Worm (Caenorhabditis elegans) whole organism, young adult: ENCODE measurements around the gene rga-1.

Source experiments
- B0336.3 ChIP-seq: fragments of 200-800 bp; sonication (Bioruptor generic); IDR thresholded peaks from 2 replicates; pipeline ENCODE4 v1.3.6; 2022; ENCODE audit warnings: missing genetic modification characterization, missing compliant biosample characterization
- C06A6.2 ChIP-seq: fragments of 200-800 bp; sonication (Bioruptor generic); conservative IDR thresholded peaks from 2 replicates; pipeline ENCODE4 v1.3.6; 2022; ENCODE audit warnings: missing genetic modification characterization, missing compliant biosample characterization
- D2030.7 ChIP-seq: fragments of 200-800 bp; sonication (Bioruptor generic); IDR thresholded peaks from 2 replicates; pipeline ENCODE4 v1.3.6; 2022; ENCODE audit warnings: missing genetic modification reagents, missing genetic modification characterization, missing compliant biosample characterization
- F23B12.7 ChIP-seq: sonication (generic microtip); optimal IDR thresholded peaks from 2 replicates; lab custom pipeline; 2017; ENCODE audit warnings: missing genetic modification characterization, mild to moderate bottlenecking, missing compliant biosample characterization, antibody characterized with exemption, moderate library complexity; ENCODE audit not compliant: insufficient read depth
- F33H1.4 ChIP-seq: fragments of 200-800 bp; sonication (Bioruptor generic); IDR thresholded peaks from 2 replicates; pipeline ENCODE4 v1.3.6; 2022; ENCODE audit warnings: missing genetic modification reagents, missing genetic modification characterization, missing compliant biosample characterization
- F57A8.1 ChIP-seq: fragments of 200-800 bp; sonication (Bioruptor generic); optimal IDR thresholded peaks from 2 replicates; lab custom pipeline; 2018; ENCODE audit warnings: mild to moderate bottlenecking, missing genetic modification characterization, moderate library complexity, missing compliant biosample characterization
- F57C9.4 ChIP-seq: sonication (generic microtip); optimal IDR thresholded peaks from 2 replicates; lab custom pipeline; 2017; ENCODE audit warnings: mild to moderate bottlenecking, missing genetic modification characterization, missing compliant biosample characterization
- T26A5.8 ChIP-seq: sonication (generic microtip); optimal IDR thresholded peaks from 2 replicates; lab custom pipeline; 2016; ENCODE audit warnings: missing genetic modification characterization, missing compliant biosample characterization
- Y53F4B.3 ChIP-seq: fragments of 200-800 bp; sonication (Bioruptor generic); IDR thresholded peaks from 2 replicates; pipeline ENCODE4 v1.3.6; 2022; ENCODE audit warnings: missing genetic modification reagents, missing genetic modification characterization, missing compliant biosample characterization
- ama-1 ChIP-seq, 3 experiments: fragments of 150-350 bp in 1 of 3; sonication (generic microtip) in 2 of 3; optimal IDR thresholded peaks; 2 replicates each; lab custom pipeline; 2014 to 2018; ENCODE audit warnings: missing biosample characterization in 2 of 3, missing genetic modification characterization in 2 of 3, missing genetic modification reagents in 2 of 3
- athp-1 ChIP-seq: sonication (generic microtip); optimal IDR thresholded peaks from 2 replicates; lab custom pipeline; 2017; ENCODE audit warnings: mild to moderate bottlenecking, missing genetic modification characterization, missing compliant biosample characterization
- attf-5 ChIP-seq: fragments of 200-800 bp; sonication (Bioruptor generic); optimal IDR thresholded peaks from 2 replicates; lab custom pipeline; 2018; ENCODE audit warnings: mild to moderate bottlenecking, missing genetic modification characterization, missing compliant biosample characterization
- attf-6 ChIP-seq: fragments of 200-800 bp; sonication (Bioruptor generic); IDR thresholded peaks from 2 replicates; pipeline ENCODE4 v1.3.6; 2022; ENCODE audit warnings: missing genetic modification reagents, missing genetic modification characterization, missing compliant biosample characterization
- bed-1 ChIP-seq: fragments of 200-800 bp; sonication (Bioruptor generic); IDR thresholded peaks from 2 replicates; pipeline ENCODE4 v1.3.6; 2022; ENCODE audit warnings: missing genetic modification reagents, missing genetic modification characterization, missing compliant biosample characterization
- bed-2 ChIP-seq: fragments of 200-800 bp; sonication (Bioruptor generic); IDR thresholded peaks from 2 replicates; pipeline ENCODE4 v1.3.6; 2022; ENCODE audit warnings: missing genetic modification reagents, missing genetic modification characterization, missing compliant biosample characterization
- ccch-3 ChIP-seq: fragments of 200-800 bp; sonication (Bioruptor generic); optimal IDR thresholded peaks from 2 replicates; lab custom pipeline; 2018; ENCODE audit warnings: mild to moderate bottlenecking, missing genetic modification characterization, missing compliant biosample characterization
- ceh-27 ChIP-seq: fragments of 200-800 bp; sonication (Bioruptor generic); optimal IDR thresholded peaks from 2 replicates; lab custom pipeline; 2018; ENCODE audit warnings: mild to moderate bottlenecking, missing genetic modification characterization, moderate library complexity, missing compliant biosample characterization
- ceh-40 ChIP-seq: fragments of 200-800 bp; sonication (Bioruptor generic); IDR thresholded peaks from 2 replicates; pipeline ENCODE4 v1.3.6; 2022; ENCODE audit warnings: missing genetic modification characterization, missing compliant biosample characterization
- ceh-91 ChIP-seq: fragments of 200-800 bp; sonication (Bioruptor generic); IDR thresholded peaks from 2 replicates; pipeline ENCODE4 v1.3.6; 2022; ENCODE audit warnings: missing genetic modification reagents, missing genetic modification characterization, missing compliant biosample characterization
- dpl-1 ChIP-seq: fragments of 150-350 bp; optimal IDR thresholded peaks from 2 replicates; lab custom pipeline; 2014; ENCODE audit warnings: missing biosample characterization, missing genetic modification reagents, missing genetic modification characterization
- efl-1 ChIP-seq: fragments of 150-350 bp; optimal IDR thresholded peaks from 2 replicates; lab custom pipeline; 2014; ENCODE audit warnings: missing biosample characterization, missing genetic modification reagents, missing genetic modification characterization
- ets-4 ChIP-seq: fragments of 200-800 bp; sonication (Bioruptor generic); optimal IDR thresholded peaks from 2 replicates; lab custom pipeline; 2018; ENCODE audit warnings: mild to moderate bottlenecking, missing genetic modification characterization, missing compliant biosample characterization
- him-1 ChIP-seq: sonication (generic microtip); optimal IDR thresholded peaks from 2 replicates; lab custom pipeline; 2016; ENCODE audit warnings: missing genotype, missing genetic modification reagents, missing genetic modification characterization, missing compliant biosample characterization
- hrde-1 ChIP-seq: sonication (generic microtip); optimal IDR thresholded peaks from 2 replicates; lab custom pipeline; 2016; ENCODE audit warnings: missing genetic modification characterization, mild to moderate bottlenecking, missing compliant biosample characterization, moderate library complexity, missing genotype, missing genetic modification reagents, borderline replicate concordance
- hsf-1 ChIP-seq: fragments of 200-800 bp; sonication (Bioruptor generic); IDR thresholded peaks from 2 replicates; pipeline ENCODE4 v1.3.6; 2022; ENCODE audit warnings: missing genetic modification reagents, missing genetic modification characterization, missing compliant biosample characterization
- lin-35 ChIP-seq, 3 experiments: fragments of 150-350 bp in 2 of 3; sonication (generic microtip) in 1 of 3; optimal IDR thresholded peaks; 2 replicates each; lab custom pipeline; 2014 to 2018; ENCODE audit warnings: missing biosample characterization in 3 of 3, missing genetic modification characterization in 3 of 3, missing genetic modification reagents in 3 of 3
- lin-54 ChIP-seq: fragments of 200-800 bp; sonication (Bioruptor generic); optimal IDR thresholded peaks from 2 replicates; lab custom pipeline; 2018; ENCODE audit warnings: mild to moderate bottlenecking, missing genetic modification characterization, missing compliant biosample characterization
- lsy-27 ChIP-seq: sonication (generic microtip); optimal IDR thresholded peaks from 2 replicates; lab custom pipeline; 2017; ENCODE audit warnings: missing genetic modification characterization, mild to moderate bottlenecking, missing compliant biosample characterization, antibody characterized with exemption, missing genotype, borderline replicate concordance; ENCODE audit not compliant: insufficient read depth
- madf-6 ChIP-seq: fragments of 200-800 bp; sonication (Bioruptor generic); IDR thresholded peaks from 2 replicates; pipeline ENCODE4 v1.3.6; 2022; ENCODE audit warnings: missing genetic modification reagents, missing genetic modification characterization, missing compliant biosample characterization
- madf-8 ChIP-seq: fragments of 200-800 bp; sonication (Bioruptor generic); conservative IDR thresholded peaks from 2 replicates; pipeline ENCODE4 v1.3.6; 2022; ENCODE audit warnings: missing genetic modification reagents, missing genetic modification characterization, missing compliant biosample characterization
- mel-28 ChIP-seq: sonication (generic microtip); optimal IDR thresholded peaks from 2 replicates; lab custom pipeline; 2016; ENCODE audit warnings: borderline replicate concordance, mild to moderate bottlenecking, missing genetic modification characterization, missing compliant biosample characterization
- mes-4 ChIP-seq: sonication (generic microtip); optimal IDR thresholded peaks from 2 replicates; lab custom pipeline; 2016; ENCODE audit warnings: missing genotype, missing genetic modification characterization, missing compliant biosample characterization
- mxl-1 ChIP-seq: sonication (generic microtip); optimal IDR thresholded peaks from 2 replicates; lab custom pipeline; 2016; ENCODE audit warnings: missing genetic modification characterization, missing compliant biosample characterization
- nfya-1 ChIP-seq: sonication (generic microtip); optimal IDR thresholded peaks from 2 replicates; lab custom pipeline; 2017; ENCODE audit warnings: antibody characterized with exemption, missing compliant biosample characterization, missing genetic modification characterization, borderline replicate concordance; ENCODE audit not compliant: insufficient read depth
- nfyb-1 ChIP-seq: fragments of 200-800 bp; sonication (Bioruptor generic); IDR thresholded peaks from 2 replicates; pipeline ENCODE4 v1.3.6; 2022; ENCODE audit warnings: missing genetic modification reagents, missing genetic modification characterization, missing compliant biosample characterization
- nhr-80 ChIP-seq: sonication (generic microtip); optimal IDR thresholded peaks from 2 replicates; lab custom pipeline; 2016; ENCODE audit warnings: missing genetic modification characterization, missing compliant biosample characterization
- nhr-90 ChIP-seq: sonication (generic microtip); optimal IDR thresholded peaks from 2 replicates; lab custom pipeline; 2016; ENCODE audit warnings: missing genotype, mild to moderate bottlenecking, missing genetic modification characterization, missing compliant biosample characterization
- pha-4 ChIP-seq: fragments of 150-350 bp; sonication (generic microtip); optimal IDR thresholded peaks from 2 replicates; lab custom pipeline; 2014; ENCODE audit warnings: missing biosample characterization, missing genetic modification reagents, missing genetic modification characterization
- rpc-1 ChIP-seq, 2 experiments: fragments of 150-350 bp in 1 of 2; sonication (generic microtip) in 1 of 2; optimal IDR thresholded peaks; 2 replicates each; lab custom pipeline; 2014 to 2018; ENCODE audit warnings: missing biosample characterization in 1 of 2, missing genetic modification characterization in 1 of 2, missing genetic modification reagents in 1 of 2, missing genotype in 1 of 2
- sdz-38 ChIP-seq: sonication (generic microtip); optimal IDR thresholded peaks from 2 replicates; lab custom pipeline; 2016; ENCODE audit warnings: missing genotype, missing genetic modification characterization, missing compliant biosample characterization
- sptf-2 ChIP-seq: fragments of 200-800 bp; sonication (Bioruptor generic); optimal IDR thresholded peaks from 2 replicates; lab custom pipeline; 2018; ENCODE audit warnings: mild to moderate bottlenecking, missing genetic modification characterization, missing compliant biosample characterization
- tbx-9 ChIP-seq: sonication (generic microtip); optimal IDR thresholded peaks from 2 replicates; lab custom pipeline; 2016; ENCODE audit warnings: borderline replicate concordance, missing genetic modification characterization, inconsistent platforms, missing compliant biosample characterization
- unc-130 ChIP-seq: sonication (generic microtip); optimal IDR thresholded peaks from 2 replicates; lab custom pipeline; 2016; ENCODE audit warnings: missing genetic modification reagents, missing genetic modification characterization, missing compliant biosample characterization
- zim-3 ChIP-seq: sonication (generic microtip); optimal IDR thresholded peaks from 2 replicates; lab custom pipeline; 2017; ENCODE audit warnings: mild to moderate bottlenecking, missing genetic modification characterization, moderate library complexity, missing compliant biosample characterization
- ztf-18 ChIP-seq: sonication (generic microtip); optimal IDR thresholded peaks from 2 replicates; lab custom pipeline; 2016; ENCODE audit warnings: missing genotype, mild to moderate bottlenecking, missing genetic modification characterization, missing compliant biosample characterization
- ztf-25 ChIP-seq: fragments of 200-800 bp; sonication (Bioruptor generic); IDR thresholded peaks from 2 replicates; pipeline ENCODE4 v1.3.6; 2022; ENCODE audit warnings: missing genetic modification reagents, missing genetic modification characterization, missing compliant biosample characterization
- ztf-3 ChIP-seq: fragments of 200-800 bp; sonication (Bioruptor generic); optimal IDR thresholded peaks from 2 replicates; lab custom pipeline; 2018; ENCODE audit warnings: mild to moderate bottlenecking, missing genetic modification characterization, missing compliant biosample characterization
- ztf-6 ChIP-seq: fragments of 200-800 bp; sonication (Bioruptor generic); IDR thresholded peaks from 2 replicates; pipeline ENCODE4 v1.3.6; 2022; ENCODE audit warnings: missing genetic modification reagents, missing genetic modification characterization, missing compliant biosample characterization

The rga-1 gene

ce11 chrII:11484600-11484999, 19.9 kb downstream of the rga-1 start (continued):
- TF ChIP-seq dpl-1 (GFP tag; lab: Kevin White, UChicago) = peak; percentile 17
- TF ChIP-seq F57C9.4 (tag; lab: Kevin White, UChicago) = peak; percentile 72
- TF ChIP-seq hrde-1 = peak; percentile 77
- peak; percentile 98 for TF ChIP-seq sptf-2
- peak; percentile 94 for TF ChIP-seq ets-4
- peak; percentile 98 for TF ChIP-seq mxl-1 (tag; lab: Kevin White, UChicago)
- TF ChIP-seq him-1 (tag; lab: Kevin White, UChicago) = peak; percentile 98
- no peak for TF ChIP-seq ama-1 (optimal IDR thresholded peaks at IDR 0.05; lab: Kevin White, UChicago)
- peak; percentile 92 to 93 for TF ChIP-seq ama-1 (GFP tag; optimal IDR thresholded peaks at IDR 0.05; lab: Kevin White, UChicago)
- peak; percentile 97 for TF ChIP-seq nhr-90 (tag; lab: Kevin White, UChicago)
- no peak for TF ChIP-seq nfya-1 (tag; lab: Kevin White, UChicago)
- peak; percentile 58; the same call in 1 of the 2 replicates for TF ChIP-seq ceh-91
- TF ChIP-seq zim-3 = peak; percentile 94
- peak; percentile 64; the same call in 1 of the 2 replicates for TF ChIP-seq hsf-1 (GFP tag; lab: Robert Waterston, UW)
- peak; percentile 87; the same call in 1 of the 2 replicates for TF ChIP-seq bed-1 (GFP tag; lab: Robert Waterston, UW)
- TF ChIP-seq ccch-3 (GFP tag; lab: Kevin White, UChicago) = peak; percentile 67
- peak; percentile 41 for TF ChIP-seq ztf-3
- TF ChIP-seq F23B12.7 = peak; percentile 89
- TF ChIP-seq nfyb-1 (GFP tag; lab: Robert Waterston, UW) = peak; percentile 93
- peak; percentile 90 for TF ChIP-seq D2030.7 (GFP tag; lab: Robert Waterston, UW)
- no peak for TF ChIP-seq sdz-38 (tag; lab: Kevin White, UChicago)
- TF ChIP-seq rpc-1 (optimal IDR thresholded peaks at IDR 0.05; lab: Kevin White, UChicago) = peak; percentile 84
- peak; percentile 99 for TF ChIP-seq rpc-1 (tag; optimal IDR thresholded peaks at IDR 0.05; lab: Kevin White, UChicago)
- TF ChIP-seq pha-4 (tag; lab: Kevin White, UChicago) = no peak
- TF ChIP-seq athp-1 (tag; lab: Kevin White, UChicago) = peak; percentile 91
- TF ChIP-seq C06A6.2 (GFP tag; lab: Robert Waterston, UW) = peak; percentile 57
- TF ChIP-seq nhr-80 = peak; percentile 57
- TF ChIP-seq madf-8 (GFP tag; lab: Robert Waterston, UW) = peak; percentile 49
- TF ChIP-seq ztf-18 (tag; lab: Kevin White, UChicago) = peak; percentile 89
- no peak for TF ChIP-seq bed-2 (GFP tag; lab: Robert Waterston, UW)
- peak; percentile 79 for TF ChIP-seq attf-6 (GFP tag; lab: Robert Waterston, UW)
- peak; percentile 90 for TF ChIP-seq ztf-6
- TF ChIP-seq ceh-40 (GFP tag; lab: Robert Waterston, UW) = peak; percentile 71; the same call in 1 of the 2 replicates
- peak; percentile 87 for TF ChIP-seq B0336.3 (GFP tag; lab: Robert Waterston, UW)
- peak; percentile 94 for TF ChIP-seq ceh-27 (GFP tag; lab: Kevin White, UChicago)
- peak; percentile 91 for TF ChIP-seq attf-5
- TF ChIP-seq lin-35 (GFP tag; optimal IDR thresholded peaks at IDR 0.05; lab: Kevin White, UChicago) = peak in 1 of 3 experiments; percentile 78
- TF ChIP-seq Y53F4B.3 (GFP tag; lab: Robert Waterston, UW) = peak; percentile 83
- TF ChIP-seq tbx-9 = peak; percentile 26
- peak; percentile 81 for TF ChIP-seq lin-54 (GFP tag; lab: Kevin White, UChicago)
- peak; percentile 25 for TF ChIP-seq efl-1 (GFP tag; lab: Kevin White, UChicago)
- TF ChIP-seq T26A5.8 (tag; lab: Kevin White, UChicago) = peak; percentile 94
- peak; percentile 62 for TF ChIP-seq unc-130 (GFP tag; lab: Kevin White, UChicago)
- TF ChIP-seq F33H1.4 = peak; percentile 63
- peak; percentile 97 for TF ChIP-seq ztf-25 (GFP tag; lab: Robert Waterston, UW)
- peak; percentile 98 for TF ChIP-seq F57A8.1 (GFP tag; lab: Kevin White, UChicago)
- peak; percentile 70 for TF ChIP-seq mel-28
- peak; percentile 72 for TF ChIP-seq lsy-27
- TF ChIP-seq madf-6 (GFP tag; lab: Robert Waterston, UW) = peak; percentile 86
- TF ChIP-seq mes-4 = peak; percentile 90
